Fruit fly (Drosophila melanogaster) whole organism, prepupa: Measurements from ENCODE around the gene CG14960.

ENCODE experiments used
- Blimp-1 ChIP-seq: fragments of 200-800 bp; sonication (Bioruptor generic); optimal IDR thresholded peaks from 3 replicates; lab custom pipeline; 2017; ENCODE audit warnings: missing biosample characterization, missing genetic modification characterization, mild to moderate bottlenecking, moderate library complexity, missing genetic modification reagents
- CG10631 ChIP-seq: fragments of 200-800 bp; sonication (Bioruptor generic); optimal IDR thresholded peaks from 2 replicates; lab custom pipeline; 2016; ENCODE audit warnings: missing biosample characterization, missing genetic modification characterization
- CG10669 ChIP-seq: fragments of 200-800 bp; sonication (Bioruptor generic); optimal IDR thresholded peaks from 3 replicates; lab custom pipeline; 2018; ENCODE audit warnings: missing biosample characterization, mild to moderate bottlenecking, missing genetic modification characterization, moderate library complexity
- CG1621 ChIP-seq: fragments of 200-800 bp; sonication (Bioruptor generic); optimal IDR thresholded peaks from 3 replicates; lab custom pipeline; 2018; ENCODE audit warnings: missing biosample characterization, mild to moderate bottlenecking, missing genetic modification characterization
- CG16779 ChIP-seq: fragments of 200-800 bp; sonication (Bioruptor generic); optimal IDR thresholded peaks from 3 replicates; lab custom pipeline; 2017; ENCODE audit warnings: missing biosample characterization, mild to moderate bottlenecking, missing genetic modification characterization
- CG3032 ChIP-seq: fragments of 200-800 bp; optimal IDR thresholded peaks from 2 replicates; lab custom pipeline; 2019; ENCODE audit warnings: missing biosample characterization, mild to moderate bottlenecking, missing genetic modification characterization, moderate library complexity
- CG32006 ChIP-seq: fragments of 200-800 bp; sonication (Bioruptor generic); optimal IDR thresholded peaks from 3 replicates; lab custom pipeline; 2017; ENCODE audit warnings: missing biosample characterization, mild to moderate bottlenecking, missing genetic modification characterization
- CG34406 ChIP-seq: fragments of 200-800 bp; sonication (Bioruptor generic); optimal IDR thresholded peaks from 3 replicates; lab custom pipeline; 2016; ENCODE audit warnings: missing biosample characterization, missing genetic modification characterization
- CG3919 ChIP-seq: fragments of 200-800 bp; sonication (Bioruptor generic); optimal IDR thresholded peaks from 3 replicates; lab custom pipeline; 2016; ENCODE audit warnings: missing biosample characterization, missing genetic modification characterization
- CG4318 ChIP-seq: fragments of 200-800 bp; sonication (Bioruptor generic); optimal IDR thresholded peaks from 3 replicates; lab custom pipeline; 2017; ENCODE audit warnings: missing biosample characterization, mild to moderate bottlenecking, missing genetic modification characterization
- CG6163 ChIP-seq: fragments of 200-800 bp; sonication (Bioruptor generic); IDR thresholded peaks from 3 replicates; pipeline ENCODE4 v1.3.6; 2022; ENCODE audit warnings: missing biosample characterization, missing genetic modification characterization
- CG6276 ChIP-seq: fragments of 200-800 bp; sonication (Bioruptor generic); optimal IDR thresholded peaks from 2 replicates; lab custom pipeline; 2017; ENCODE audit warnings: missing biosample characterization, mild to moderate bottlenecking, missing genetic modification characterization
- CG6792 ChIP-seq: fragments of 200-800 bp; sonication (Bioruptor generic); optimal IDR thresholded peaks from 3 replicates; lab custom pipeline; 2016; ENCODE audit warnings: missing biosample characterization, missing genetic modification characterization
- CG6808 ChIP-seq: fragments of 200-800 bp; sonication (Bioruptor generic); optimal IDR thresholded peaks from 3 replicates; lab custom pipeline; 2017; ENCODE audit warnings: missing biosample characterization, missing genetic modification characterization, mild to moderate bottlenecking, moderate library complexity, missing genetic modification reagents
- CG6854 ChIP-seq: fragments of 200-800 bp; sonication (Bioruptor generic); optimal IDR thresholded peaks from 2 replicates; lab custom pipeline; 2017; ENCODE audit warnings: missing biosample characterization, mild to moderate bottlenecking, missing genetic modification characterization
- CG8119 ChIP-seq: fragments of 200-800 bp; sonication (Bioruptor generic); IDR thresholded peaks from 3 replicates; pipeline ENCODE4 v1.3.6; 2022; ENCODE audit warnings: missing biosample characterization, missing genetic modification characterization
- CG8319 ChIP-seq: fragments of 200-800 bp; sonication (Bioruptor generic); optimal IDR thresholded peaks from 3 replicates; lab custom pipeline; 2016; ENCODE audit warnings: missing biosample characterization, missing genetic modification characterization
- CG9139 ChIP-seq: fragments of 200-800 bp; sonication (Bioruptor generic); optimal IDR thresholded peaks from 3 replicates; lab custom pipeline; 2017; ENCODE audit warnings: missing biosample characterization, mild to moderate bottlenecking, missing genetic modification characterization
- Eip78C ChIP-seq: fragments of 200-800 bp; sonication (Bioruptor generic); peaks from one replicate; lab custom pipeline; 2016; ENCODE audit warnings: missing biosample characterization, missing genetic modification characterization
- Eip93F ChIP-seq: fragments of 200-800 bp; sonication (Bioruptor generic); optimal IDR thresholded peaks from 2 replicates; lab custom pipeline; 2016; ENCODE audit warnings: missing biosample characterization, mild to moderate bottlenecking, missing genetic modification characterization
- Ets21C ChIP-seq: fragments of 200-800 bp; sonication (Bioruptor generic); optimal IDR thresholded peaks from 3 replicates; lab custom pipeline; 2016; ENCODE audit warnings: missing biosample characterization, missing genetic modification characterization
- Ets96B ChIP-seq: fragments of 200-800 bp; optimal IDR thresholded peaks from 2 replicates; lab custom pipeline; 2019; ENCODE audit warnings: missing biosample characterization, mild to moderate bottlenecking, missing genetic modification characterization, moderate library complexity
- Hr38 ChIP-seq: sonication (Bioruptor generic); optimal IDR thresholded peaks from 2 replicates; lab custom pipeline; 2016; ENCODE audit warnings: missing biosample characterization, missing genetic modification characterization
- Hr39 ChIP-seq: fragments of 200-800 bp; sonication (Bioruptor generic); optimal IDR thresholded peaks from 2 replicates; lab custom pipeline; 2016; ENCODE audit warnings: missing biosample characterization, missing genetic modification characterization
- Hr4 ChIP-seq: fragments of 200-800 bp; sonication (Bioruptor generic); optimal IDR thresholded peaks from 3 replicates; lab custom pipeline; 2016; ENCODE audit warnings: missing biosample characterization, missing genetic modification characterization
- Met ChIP-seq: fragments of 200-800 bp; sonication (Bioruptor generic); optimal IDR thresholded peaks from 3 replicates; lab custom pipeline; 2016; ENCODE audit warnings: missing biosample characterization, missing genetic modification characterization
- Smox ChIP-seq: fragments of 200-800 bp; sonication (Bioruptor generic); optimal IDR thresholded peaks from 3 replicates; lab custom pipeline; 2016; ENCODE audit warnings: missing biosample characterization, missing genetic modification characterization
- Sox102F ChIP-seq: fragments of 200-800 bp; sonication (Bioruptor generic); optimal IDR thresholded peaks from 2 replicates; lab custom pipeline; 2016; ENCODE audit warnings: missing biosample characterization, mild to moderate bottlenecking, missing genetic modification characterization
- Sox14 ChIP-seq: fragments of 200-800 bp; sonication (Bioruptor generic); optimal IDR thresholded peaks from 3 replicates; lab custom pipeline; 2016; ENCODE audit warnings: missing biosample characterization, missing genetic modification characterization
- acj6 ChIP-seq: fragments of 200-800 bp; sonication (Bioruptor generic); optimal IDR thresholded peaks from 3 replicates; lab custom pipeline; 2016; ENCODE audit warnings: missing biosample characterization, missing genetic modification characterization
- dsx ChIP-seq: fragments of 200-800 bp; optimal IDR thresholded peaks from 3 replicates; lab custom pipeline; 2019; ENCODE audit warnings: missing biosample characterization, mild to moderate bottlenecking, missing genetic modification characterization, moderate library complexity; ENCODE audit not compliant: poor library complexity, severe bottlenecking
- eg ChIP-seq: fragments of 200-800 bp; sonication (Bioruptor generic); IDR thresholded peaks from 3 replicates; pipeline ENCODE4 v1.3.6; 2022; ENCODE audit warnings: missing biosample characterization, missing genetic modification characterization
- esn ChIP-seq: fragments of 200-800 bp; sonication (Bioruptor generic); optimal IDR thresholded peaks from 2 replicates; lab custom pipeline; 2016; ENCODE audit warnings: missing biosample characterization, mild to moderate bottlenecking, missing genetic modification characterization, moderate library complexity
- fd59A ChIP-seq: fragments of 200-800 bp; sonication (Bioruptor generic); optimal IDR thresholded peaks from 2 replicates; lab custom pipeline; 2017; ENCODE audit warnings: missing biosample characterization, mild to moderate bottlenecking, missing genetic modification characterization, missing genetic modification reagents
- fd85E ChIP-seq: fragments of 200-800 bp; sonication (Bioruptor generic); optimal IDR thresholded peaks from 3 replicates; lab custom pipeline; 2016; ENCODE audit warnings: missing biosample characterization, missing genetic modification characterization
- net ChIP-seq: fragments of 200-800 bp; sonication (Bioruptor generic); optimal IDR thresholded peaks from 3 replicates; lab custom pipeline; 2016; ENCODE audit warnings: missing biosample characterization, missing genetic modification characterization
- salr ChIP-seq, 2 experiments: fragments of 200-800 bp; sonication (Bioruptor generic); optimal IDR thresholded peaks; 3 replicates each; lab custom pipeline; 2016 to 2018; ENCODE audit warnings: missing biosample characterization in 2 of 2, missing genetic modification characterization in 2 of 2, mild to moderate bottlenecking in 1 of 2
- spab ChIP-seq: fragments of 200-800 bp; sonication (Bioruptor generic); optimal IDR thresholded peaks from 2 replicates; lab custom pipeline; 2017; ENCODE audit warnings: missing biosample characterization, mild to moderate bottlenecking, missing genetic modification characterization, missing genetic modification reagents
- ss ChIP-seq, 2 experiments: fragments of 200-800 bp; sonication (Bioruptor generic); optimal IDR thresholded peaks; 2 replicates in 1 of 2; 3 replicates in 1 of 2; lab custom pipeline; 2017 to 2018; ENCODE audit warnings: mild to moderate bottlenecking in 2 of 2, missing biosample characterization in 2 of 2, missing genetic modification characterization in 2 of 2, moderate library complexity in 1 of 2
- topi ChIP-seq: fragments of 200-800 bp; sonication (Bioruptor generic); optimal IDR thresholded peaks from 3 replicates; lab custom pipeline; 2016; ENCODE audit warnings: missing biosample characterization, missing genetic modification characterization

CG14960 gene

dm6 chr3L:3259703-3260102 is 11.1 kb upstream of the CG14960 start (continued):
- TF ChIP-seq CG8119 (GFP tag; lab: Robert Waterston, UW) (peak; percentile 91), Sox102F (GFP tag; lab: Kevin White, UChicago) (peak; percentile 83), CG1621 (peak; percentile 91), Eip78C (GFP tag; lab: Kevin White, UChicago) (peak; percentile 98), CG10631 (GFP tag; lab: Kevin White, UChicago) (peak; percentile 91), Smox (GFP tag; lab: Kevin White, UChicago) (peak; percentile 83), salr (GFP tag; optimal IDR thresholded peaks at IDR 0.05; lab: Kevin White, UChicago) (peak; percentile 79 to 89), Hr38 (no peak), CG6792 (peak; percentile 91), Ets96B (tag; lab: Kevin White, UChicago) (peak; percentile 91), CG6276 (GFP tag; lab: Kevin White, UChicago) (peak; percentile 79), acj6 (GFP tag; lab: Kevin White, UChicago) (peak; percentile 88), CG34406 (peak; percentile 85), Eip93F (GFP tag; lab: Kevin White, UChicago) (peak; percentile 35), CG3032 (tag; lab: Kevin White, UChicago) (peak; percentile 94), Ets21C (peak; percentile 73), CG6163 (peak; percentile 78), CG9139 (peak; percentile 90), spab (GFP tag; lab: Kevin White, UChicago) (peak; percentile 93), fd59A (GFP tag; lab: Kevin White, UChicago) (peak; percentile 90), Hr39 (GFP tag; lab: Kevin White, UChicago) (peak; percentile 83), esn (GFP tag; lab: Kevin White, UChicago) (peak; percentile 90), CG6854 (peak; percentile 67), CG3919 (GFP tag; lab: Kevin White, UChicago) (peak; percentile 87), CG32006 (GFP tag; lab: Kevin White, UChicago) (peak; percentile 82), CG4318 (peak; percentile 62)

DNA sequence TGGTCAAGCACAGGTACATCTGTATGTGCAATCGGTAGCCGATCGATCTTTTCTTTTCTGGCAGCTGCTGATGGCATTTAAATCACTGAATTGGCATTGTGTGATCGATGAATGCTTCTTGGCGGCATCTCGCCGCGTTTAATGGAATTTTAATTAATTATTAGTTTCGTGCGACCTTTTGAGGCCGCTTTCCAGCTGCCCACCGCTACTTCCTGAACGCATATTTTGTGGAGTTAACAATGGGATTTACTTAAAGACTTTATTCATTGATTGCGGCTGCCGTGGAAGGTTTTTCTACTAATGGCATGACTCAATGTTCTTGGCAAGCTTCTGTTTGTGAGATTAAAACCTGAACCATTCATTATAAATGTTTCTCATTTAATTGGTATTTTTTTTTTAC is 9.2 kb upstream of the CG14960 start:
- TF ChIP-seq Sox14 (GFP tag; lab: Kevin White, UChicago), result no peak
- TF ChIP-seq eg, result no peak
- no peak for TF ChIP-seq Met (GFP tag; lab: Kevin White, UChicago)
- TF ChIP-seq net, result no peak
- TF ChIP-seq topi (GFP tag; lab: Kevin White, UChicago), result no peak
- no peak for TF ChIP-seq fd59A (GFP tag; lab: Kevin White, UChicago)
- no peak for TF ChIP-seq CG6854
- TF ChIP-seq CG4318, result no peak
- TF ChIP-seq CG3032 (tag; lab: Kevin White, UChicago), result no peak
- no peak for TF ChIP-seq fd85E (GFP tag; lab: Kevin White, UChicago)
- TF ChIP-seq esn (GFP tag; lab: Kevin White, UChicago), result no peak
- no peak for TF ChIP-seq Blimp-1 (GFP tag; lab: Kevin White, UChicago)
- no peak for TF ChIP-seq Hr4 (GFP tag; lab: Kevin White, UChicago)
- no peak for TF ChIP-seq CG10669 (GFP tag; lab: Kevin White, UChicago)
- TF ChIP-seq CG9139, result no peak
- TF ChIP-seq CG8319, result no peak
- no peak for TF ChIP-seq CG6808 (GFP tag; lab: Kevin White, UChicago)

- no peak for TF ChIP-seq ss (GFP tag; optimal IDR thresholded peaks at IDR 0.05; lab: Kevin White, UChicago)
- no peak for TF ChIP-seq CG6276 (GFP tag; lab: Kevin White, UChicago)
- no peak for TF ChIP-seq dsx (GFP tag; lab: Kevin White, UChicago)
- no peak for TF ChIP-seq CG16779 (tag; lab: Kevin White, UChicago)
Measured at dm6 chr3L:3266306-3266705, 4.5 kb upstream of the CG14960 start.
